Worm (Caenorhabditis elegans) whole organism, L2 larva: Measurements from ENCODE around the gene E02H4.7.

ENCODE experiments used
- dmd-4 ChIP-seq: sonication (generic microtip); optimal IDR thresholded peaks from 2 replicates; lab custom pipeline; 2017; ENCODE audit warnings: missing biosample characterization, missing genetic modification characterization
- skn-1 ChIP-seq: sonication (generic microtip); optimal IDR thresholded peaks from 2 replicates; lab custom pipeline; 2017; ENCODE audit warnings: missing biosample characterization, missing genetic modification characterization
- ztf-11 ChIP-seq: sonication (generic microtip); optimal IDR thresholded peaks from 2 replicates; lab custom pipeline; 2017; ENCODE audit warnings: missing biosample characterization, missing genetic modification characterization

DNA sequence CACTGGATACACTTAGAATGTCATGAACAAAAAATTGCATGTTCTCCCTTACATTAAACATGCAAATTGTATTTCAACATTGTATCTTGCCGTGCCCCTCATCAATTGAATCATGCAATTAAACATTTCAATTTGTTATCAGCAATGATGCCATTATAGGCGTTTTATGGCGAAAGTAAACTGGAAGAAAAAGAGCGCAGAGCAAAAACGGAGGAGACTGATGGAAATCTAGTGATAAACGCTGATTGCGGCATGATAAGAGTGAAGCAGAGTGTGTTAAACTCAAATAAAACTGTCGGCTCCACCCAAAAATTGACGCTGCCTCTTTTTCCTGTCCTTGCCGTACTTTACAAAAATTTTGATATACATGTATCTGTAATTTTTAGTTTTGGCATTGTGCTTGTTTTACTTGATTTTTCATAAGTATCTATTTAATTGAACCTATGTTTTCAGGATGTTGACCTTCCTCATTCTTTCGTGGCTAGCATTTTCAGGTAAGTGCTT, 41.5 kb upstream of the E02H4.7 start, which contains the start of gene K06G5.1:
- no peak for TF ChIP-seq ztf-11 (tag; lab: Kevin White, UChicago)
- TF ChIP-seq dmd-4 (tag; lab: Kevin White, UChicago) = no peak
- TF ChIP-seq skn-1 (tag; lab: Kevin White, UChicago) = peak; percentile 25
